Fruit fly (Drosophila melanogaster): ENCODE data around the gene CG12991.

CG12991 gene

dm6 chrX:17595822-17596221 is 16.2 kb downstream of the CG12991 start (continued):
- no peak; the same call in 1 of the 2 replicates for TF ChIP-seq Doc2 (GFP tag; IDR thresholded peaks at IDR 0.05)
- TF ChIP-seq HmgD (GFP tag; optimal IDR thresholded peaks at IDR 0.05): no peak
- TF ChIP-seq chm (GFP tag; IDR thresholded peaks at IDR 0.05): peak; percentile 55; the same call in 1 of the 2 replicates
- no peak for TF ChIP-seq fd102C (GFP tag; optimal IDR thresholded peaks at IDR 0.05)
- peak; percentile 67 for TF ChIP-seq trh (GFP tag; optimal IDR thresholded peaks at IDR 0.05)
- peak; percentile 98 for TF ChIP-seq D19B (GFP tag; optimal IDR thresholded peaks at IDR 0.05)
- TF ChIP-seq CG6175 (GFP tag; IDR thresholded peaks at IDR 0.05): peak; percentile 69; the same call in 2 of the 3 replicates
- peak; percentile 57 for TF ChIP-seq CG10959 (GFP tag; IDR thresholded peaks at IDR 0.05)
- TF ChIP-seq so (GFP tag; IDR thresholded peaks at IDR 0.05): peak; percentile 91
- no peak; the same call in 1 of the 2 replicates for TF ChIP-seq GATAe (GFP tag; conservative IDR thresholded peaks at IDR 0.05)
- TF ChIP-seq Sox100B (GFP tag; optimal IDR thresholded peaks at IDR 0.05): peak; percentile 74
- TF ChIP-seq CHES-1-like (GFP tag; optimal IDR thresholded peaks at IDR 0.05): peak; percentile 35
- TF ChIP-seq btn (GFP tag; optimal IDR thresholded peaks at IDR 0.05): no peak
- TF ChIP-seq her (GFP tag; optimal IDR thresholded peaks at IDR 0.05): peak; percentile 30
- no peak for TF ChIP-seq pb (GFP tag; optimal IDR thresholded peaks at IDR 0.05)
- TF ChIP-seq grau (tag; optimal IDR thresholded peaks at IDR 0.05): peak; percentile 83
- peak; percentile 69 for TF ChIP-seq Hr3 (GFP tag; optimal IDR thresholded peaks at IDR 0.05)
- TF ChIP-seq gsb-n (tag; optimal IDR thresholded peaks at IDR 0.05): peak; percentile 44
- TF ChIP-seq gem (tag; optimal IDR thresholded peaks at IDR 0.05): peak; percentile 86
- TF ChIP-seq Optix (GFP tag; IDR thresholded peaks at IDR 0.05): peak; percentile 66; the same call in 2 of the 3 replicates
- TF ChIP-seq Hmr (GFP tag; optimal IDR thresholded peaks at IDR 0.05): peak; percentile 81
- TF ChIP-seq lbe (GFP tag; optimal IDR thresholded peaks at IDR 0.05): peak; percentile 89
- TF ChIP-seq onecut (GFP tag; IDR thresholded peaks at IDR 0.05): peak; percentile 29
- peak; percentile 47; the same call in 1 of the 2 replicates for TF ChIP-seq Gsc (GFP tag; IDR thresholded peaks at IDR 0.05)
- peak; percentile 86 for TF ChIP-seq sens (GFP tag)
- TF ChIP-seq sima (GFP tag; optimal IDR thresholded peaks at IDR 0.05): no peak
- peak; percentile 60 for TF ChIP-seq Asciz (GFP tag; optimal IDR thresholded peaks at IDR 0.05)
- TF ChIP-seq CG4854 (GFP tag; optimal IDR thresholded peaks at IDR 0.05): peak; percentile 42
- peak; percentile 45; the same call in 1 of the 2 replicates for TF ChIP-seq peb (GFP tag; IDR thresholded peaks at IDR 0.05)
- peak; percentile 55 for TF ChIP-seq CG12744 (GFP tag; optimal IDR thresholded peaks at IDR 0.05)
- TF ChIP-seq slou (GFP tag; optimal IDR thresholded peaks at IDR 0.05): peak; percentile 50
- peak; percentile 74 for TF ChIP-seq NFAT (GFP tag; IDR thresholded peaks at IDR 0.05)
- TF ChIP-seq CG16813 (GFP tag; IDR thresholded peaks at IDR 0.05; ENCODE audit: partially characterized antibody): no peak
- TF ChIP-seq mam (GFP tag; optimal IDR thresholded peaks at IDR 0.05): peak; percentile 54
- TF ChIP-seq dmrt99B (tag; optimal IDR thresholded peaks at IDR 0.05): peak; percentile 81
- peak; percentile 75; the same call in 2 of the 3 replicates for TF ChIP-seq CG3726 (GFP tag; IDR thresholded peaks at IDR 0.05)
- no peak for TF ChIP-seq CG13287 (GFP tag; IDR thresholded peaks at IDR 0.05; ENCODE audit: partially characterized antibody)
- TF ChIP-seq zen (tag; optimal IDR thresholded peaks at IDR 0.05): peak; percentile 66
- TF ChIP-seq Vsx1 (GFP tag; optimal IDR thresholded peaks at IDR 0.05): no peak
- no peak for TF ChIP-seq psq (GFP tag; optimal IDR thresholded peaks at IDR 0.05)
- no peak for TF ChIP-seq CG42726 (GFP tag; IDR thresholded peaks at IDR 0.05; ENCODE audit: partially characterized antibody)
- TF ChIP-seq CG10462 (GFP tag; optimal IDR thresholded peaks at IDR 0.05): no peak
- peak; percentile 76 for TF ChIP-seq CG17328 (GFP tag; IDR thresholded peaks at IDR 0.05)
- peak; percentile 15 for TF ChIP-seq CG13123 (GFP tag; optimal IDR thresholded peaks at IDR 0.05)
- no peak for TF ChIP-seq ato (GFP tag; IDR thresholded peaks at IDR 0.05; ENCODE audit: partially characterized antibody)
- peak; percentile 80 for TF ChIP-seq CG10366 (GFP tag; IDR thresholded peaks at IDR 0.05)
- TF ChIP-seq luna (GFP tag; optimal IDR thresholded peaks at IDR 0.05): no peak
- peak; percentile 87 for TF ChIP-seq CG2678 (tag; optimal IDR thresholded peaks at IDR 0.05)
- TF ChIP-seq Aef1 (GFP tag; IDR thresholded peaks at IDR 0.05): peak; percentile 83
- TF ChIP-seq C15 (GFP tag; IDR thresholded peaks at IDR 0.05): peak; percentile 25; the same call in 1 of the 3 replicates
- peak; percentile 40 for TF ChIP-seq Dad (GFP tag; optimal IDR thresholded peaks at IDR 0.05)

Data from whole organism, embryonic.